Worm (Caenorhabditis elegans) whole organism, L3 larva: ENCODE results near the gene Y97E10AR.3.

ENCODE experiments used
- R02D3.7 ChIP-seq: fragments of 150-350 bp; optimal IDR thresholded peaks from 2 replicates; lab custom pipeline; 2014; ENCODE audit warnings: missing biosample characterization, missing genetic modification characterization
- ZK546.5 ChIP-seq: sonication (generic microtip); optimal IDR thresholded peaks from 2 replicates; lab custom pipeline; 2017; ENCODE audit warnings: missing biosample characterization, missing genetic modification characterization
- aly-2 ChIP-seq: fragments of 150-350 bp; optimal IDR thresholded peaks from 2 replicates; lab custom pipeline; 2014; ENCODE audit warnings: missing biosample characterization, missing genetic modification characterization
- ama-1 ChIP-seq: fragments of 150-350 bp; optimal IDR thresholded peaks from 2 replicates; lab custom pipeline; 2018
- ceh-16 ChIP-seq: sonication (generic microtip); optimal IDR thresholded peaks from 2 replicates; lab custom pipeline; 2017; ENCODE audit warnings: missing biosample characterization, missing genetic modification characterization
- ceh-28 ChIP-seq: fragments of 150-350 bp; optimal IDR thresholded peaks from 2 replicates; lab custom pipeline; 2014; ENCODE audit warnings: missing biosample characterization, missing genetic modification reagents, missing genetic modification characterization
- ceh-9 ChIP-seq: sonication (generic microtip); optimal IDR thresholded peaks from 2 replicates; lab custom pipeline; 2018; ENCODE audit warnings: missing biosample characterization, missing genetic modification characterization
- daf-12 ChIP-seq: fragments of 150-350 bp; optimal IDR thresholded peaks from 2 replicates; lab custom pipeline; 2014; ENCODE audit warnings: missing biosample characterization, missing genetic modification reagents, missing genetic modification characterization
- egl-27 ChIP-seq: sonication (generic microtip); optimal IDR thresholded peaks from 4 replicates; lab custom pipeline; 2017; ENCODE audit warnings: missing biosample characterization, missing genetic modification reagents, missing genetic modification characterization
- elt-1 ChIP-seq: fragments of 150-350 bp; optimal IDR thresholded peaks from 2 replicates; lab custom pipeline; 2014; ENCODE audit warnings: missing biosample characterization, missing genetic modification characterization
- elt-2 ChIP-seq: sonication (generic microtip); optimal IDR thresholded peaks from 2 replicates; lab custom pipeline; 2016; ENCODE audit warnings: missing genetic modification reagents, mild to moderate bottlenecking, missing genetic modification characterization, missing compliant biosample characterization
- elt-3 ChIP-seq, 3 experiments: fragments of 150-350 bp in 1 of 3; sonication (generic microtip) in 2 of 3; optimal IDR thresholded peaks; 2 replicates in 2 of 3; 4 replicates in 1 of 3; lab custom pipeline; 2014 to 2017; ENCODE audit warnings: missing biosample characterization in 3 of 3, missing genetic modification characterization in 3 of 3
- fkh-10 ChIP-seq: sonication (generic microtip); optimal IDR thresholded peaks from 2 replicates; lab custom pipeline; 2017; ENCODE audit warnings: missing biosample characterization, missing genetic modification reagents, missing genetic modification characterization
- fos-1 ChIP-seq: fragments of 150-350 bp; optimal IDR thresholded peaks from 2 replicates; lab custom pipeline; 2014; ENCODE audit warnings: missing biosample characterization, missing genetic modification characterization
- hmg-11 ChIP-seq: sonication (generic microtip); optimal IDR thresholded peaks from 2 replicates; lab custom pipeline; 2016; ENCODE audit warnings: missing genetic modification characterization, missing compliant biosample characterization
- jun-1 ChIP-seq: fragments of 150-350 bp; optimal IDR thresholded peaks from 2 replicates; lab custom pipeline; 2014; ENCODE audit warnings: missing biosample characterization, missing genetic modification reagents, missing genetic modification characterization
- lin-39 ChIP-seq: fragments of 150-350 bp; optimal IDR thresholded peaks from 2 replicates; lab custom pipeline; 2018; ENCODE audit warnings: missing biosample characterization, missing genetic modification reagents, missing genetic modification characterization
- lsy-12 ChIP-seq: sonication (generic microtip); optimal IDR thresholded peaks from 2 replicates; lab custom pipeline; 2016; ENCODE audit warnings: mild to moderate bottlenecking, missing genetic modification characterization, missing compliant biosample characterization
- mdl-1 ChIP-seq: fragments of 150-350 bp; optimal IDR thresholded peaks from 2 replicates; lab custom pipeline; 2014; ENCODE audit warnings: missing biosample characterization, missing genetic modification characterization
- mml-1 ChIP-seq: fragments of 150-350 bp; sonication (generic microtip); optimal IDR thresholded peaks from 3 replicates; lab custom pipeline; 2014; ENCODE audit warnings: missing biosample characterization, missing genetic modification characterization
- nfya-1 ChIP-seq: sonication (generic microtip); optimal IDR thresholded peaks from 2 replicates; lab custom pipeline; 2017; ENCODE audit warnings: missing genetic modification characterization, mild to moderate bottlenecking, missing compliant biosample characterization, antibody characterized with exemption, moderate library complexity; ENCODE audit not compliant: insufficient read depth
- nhr-12 ChIP-seq: fragments of 150-350 bp; optimal IDR thresholded peaks from 2 replicates; lab custom pipeline; 2014; ENCODE audit warnings: missing biosample characterization, missing genetic modification characterization
- nhr-23 ChIP-seq: fragments of 150-350 bp; optimal IDR thresholded peaks from 2 replicates; lab custom pipeline; 2014; ENCODE audit warnings: missing biosample characterization, missing genetic modification reagents, missing genetic modification characterization
- nhr-237 ChIP-seq: fragments of 150-350 bp; optimal IDR thresholded peaks from 2 replicates; lab custom pipeline; 2014; ENCODE audit warnings: missing biosample characterization, missing genetic modification characterization
- nhr-25 ChIP-seq: sonication (generic microtip); optimal IDR thresholded peaks from 2 replicates; lab custom pipeline; 2017; ENCODE audit warnings: missing biosample characterization, missing genetic modification characterization
- nhr-28 ChIP-seq: fragments of 150-350 bp; optimal IDR thresholded peaks from 2 replicates; lab custom pipeline; 2014; ENCODE audit warnings: missing biosample characterization, missing genetic modification characterization
- nhr-43 ChIP-seq: sonication (generic microtip); optimal IDR thresholded peaks from 2 replicates; lab custom pipeline; 2016; ENCODE audit warnings: mild to moderate bottlenecking, missing genetic modification characterization, missing compliant biosample characterization; ENCODE audit not compliant: poor library complexity, severe bottlenecking
- nhr-76 ChIP-seq: fragments of 150-350 bp; sonication (generic microtip); optimal IDR thresholded peaks from 5 replicates; lab custom pipeline; 2014; ENCODE audit warnings: missing biosample characterization, missing genetic modification characterization
- nhr-77 ChIP-seq: fragments of 150-350 bp; optimal IDR thresholded peaks from 2 replicates; lab custom pipeline; 2014; ENCODE audit warnings: missing biosample characterization, missing genetic modification characterization
- pha-4 ChIP-seq: fragments of 150-350 bp; optimal IDR thresholded peaks from 2 replicates; lab custom pipeline; 2014; ENCODE audit warnings: missing biosample characterization, missing genetic modification reagents, missing genetic modification characterization
- pqm-1 ChIP-seq: fragments of 150-350 bp; optimal IDR thresholded peaks from 2 replicates; lab custom pipeline; 2017; ENCODE audit warnings: missing biosample characterization, missing genetic modification characterization, inconsistent platforms
- sea-2 ChIP-seq: fragments of 150-350 bp; sonication (generic microtip); optimal IDR thresholded peaks from 4 replicates; lab custom pipeline; 2014; ENCODE audit warnings: missing biosample characterization, missing genetic modification reagents, missing genetic modification characterization
- skn-1 ChIP-seq: fragments of 150-350 bp; optimal IDR thresholded peaks from 2 replicates; lab custom pipeline; 2014; ENCODE audit warnings: missing biosample characterization, missing genetic modification characterization
- snpc-4 ChIP-seq: fragments of 150-350 bp; optimal IDR thresholded peaks from 2 replicates; lab custom pipeline; 2014; ENCODE audit warnings: missing biosample characterization, missing genetic modification characterization
- unc-62 ChIP-seq: fragments of 150-350 bp; sonication (generic microtip); optimal IDR thresholded peaks from 4 replicates; lab custom pipeline; 2014; ENCODE audit warnings: missing biosample characterization, missing genetic modification reagents, missing genetic modification characterization
- ztf-11 ChIP-seq: fragments of 150-350 bp; optimal IDR thresholded peaks from 2 replicates; lab custom pipeline; 2014; ENCODE audit warnings: missing biosample characterization, missing genetic modification characterization
- ztf-4 ChIP-seq: fragments of 150-350 bp; optimal IDR thresholded peaks from 2 replicates; lab custom pipeline; 2014; ENCODE audit warnings: missing biosample characterization, missing genetic modification characterization

The Y97E10AR.3 gene

ce11 chrV:7977701-7978461 is 29.4 kb downstream of the Y97E10AR.3 start, which contains the start of gene let-413:
let-413 (minus strand) TSS chrV:7977776.
- no peak for TF ChIP-seq ztf-11
- peak; percentile 25 for TF ChIP-seq nfya-1
- TF ChIP-seq aly-2 (tag; lab: Kevin White, UChicago), result no peak
- TF ChIP-seq pqm-1, result peak; percentile 67
- TF ChIP-seq ZK546.5 (tag; lab: Kevin White, UChicago), result no peak
- peak; percentile 62 for TF ChIP-seq elt-2
- no peak for TF ChIP-seq ama-1
- TF ChIP-seq fkh-10 (GFP tag; lab: Kevin White, UChicago), result no peak
- TF ChIP-seq pha-4 (tag; lab: Kevin White, UChicago), result peak; percentile 47
- no peak for TF ChIP-seq ztf-4 (tag; lab: Kevin White, UChicago)
- TF ChIP-seq, all 47 proteins: peak for 4

ce11 chrV:7971376-7971775 is 35.9 kb downstream of the Y97E10AR.3 start:
- no peak for TF ChIP-seq nhr-43 (tag; lab: Kevin White, UChicago)
- no peak for TF ChIP-seq ceh-9 (tag; lab: Kevin White, UChicago)
- no peak for TF ChIP-seq mdl-1 (tag; lab: Kevin White, UChicago)
- no peak for TF ChIP-seq elt-3 (tag; optimal IDR thresholded peaks at IDR 0.05; lab: Kevin White, UChicago)
- TF ChIP-seq snpc-4, result no peak
- TF ChIP-seq nhr-28 (tag; lab: Kevin White, UChicago), result no peak
- TF ChIP-seq nhr-76 (tag; lab: Kevin White, UChicago), result no peak
- TF ChIP-seq sea-2 (GFP tag; lab: Kevin White, UChicago), result no peak
- TF ChIP-seq lsy-12 (tag; lab: Kevin White, UChicago), result no peak
- TF ChIP-seq hmg-11 (tag; lab: Kevin White, UChicago), result no peak
- TF ChIP-seq nhr-25 (tag; lab: Kevin White, UChicago), result no peak
- no peak for TF ChIP-seq ztf-11
- TF ChIP-seq ZK546.5 (tag; lab: Kevin White, UChicago), result no peak
- TF ChIP-seq nhr-12 (tag; lab: Kevin White, UChicago), result no peak
- no peak for TF ChIP-seq nhr-23
- TF ChIP-seq ama-1, result no peak
- TF ChIP-seq skn-1 (tag; lab: Kevin White, UChicago), result no peak
- TF ChIP-seq nhr-237 (tag; lab: Kevin White, UChicago), result no peak
- no peak for TF ChIP-seq nfya-1

ce11 chrV:7970519-7970918 is 36.8 kb downstream of the Y97E10AR.3 start:
- TF ChIP-seq egl-27 (tag; lab: Kevin White, UChicago), result no peak
- TF ChIP-seq nfya-1, result no peak
- no peak for TF ChIP-seq elt-3 (tag; optimal IDR thresholded peaks at IDR 0.05; lab: Kevin White, UChicago)
- no peak for TF ChIP-seq ztf-4 (tag; lab: Kevin White, UChicago)
- no peak for TF ChIP-seq daf-12 (tag; lab: Kevin White, UChicago)
- no peak for TF ChIP-seq lin-39
- TF ChIP-seq nhr-28 (tag; lab: Kevin White, UChicago), result no peak
- TF ChIP-seq ztf-11, result no peak

- TF ChIP-seq lsy-12 (tag; lab: Kevin White, UChicago) (no peak), elt-1 (tag; lab: Kevin White, UChicago) (no peak), ceh-28 (tag; lab: Kevin White, UChicago) (peak; percentile 13)
Observed at ce11 chrV:7969107-7969506, 38.2 kb downstream of the Y97E10AR.3 start, which contains the start of gene che-7. che-7 (minus strand) TSS chrV:7969207.

- no peak for TF ChIP-seq fos-1
- no peak for TF ChIP-seq R02D3.7
- TF ChIP-seq ceh-16 (tag; lab: Kevin White, UChicago), result no peak
- TF ChIP-seq mml-1 (tag; lab: Kevin White, UChicago), result no peak
- no peak for TF ChIP-seq nhr-77 (tag; lab: Kevin White, UChicago)
- no peak for TF ChIP-seq nfya-1
- no peak for TF ChIP-seq skn-1 (tag; lab: Kevin White, UChicago)
- TF ChIP-seq jun-1 (tag; lab: Kevin White, UChicago), result no peak
- TF ChIP-seq unc-62 (GFP tag; lab: Kevin White, UChicago), result no peak
- no peak for TF ChIP-seq nhr-12 (tag; lab: Kevin White, UChicago)
- TF ChIP-seq hmg-11 (tag; lab: Kevin White, UChicago), result no peak
- TF ChIP-seq mdl-1 (tag; lab: Kevin White, UChicago), result no peak
- no peak for TF ChIP-seq lin-39
- TF ChIP-seq nhr-76 (tag; lab: Kevin White, UChicago), result no peak
- TF ChIP-seq elt-1 (tag; lab: Kevin White, UChicago), result no peak
- TF ChIP-seq nhr-43 (tag; lab: Kevin White, UChicago), result no peak
- TF ChIP-seq ama-1, result no peak
- TF ChIP-seq elt-2, result no peak
- no peak for TF ChIP-seq nhr-23
- TF ChIP-seq, all 47 proteins: peak for 0
Observed at ce11 chrV:7964429-7964828, 42.9 kb downstream of the Y97E10AR.3 start.
